Fruit fly (Drosophila melanogaster): ENCODE data around the gene CG7304.

DNA sequence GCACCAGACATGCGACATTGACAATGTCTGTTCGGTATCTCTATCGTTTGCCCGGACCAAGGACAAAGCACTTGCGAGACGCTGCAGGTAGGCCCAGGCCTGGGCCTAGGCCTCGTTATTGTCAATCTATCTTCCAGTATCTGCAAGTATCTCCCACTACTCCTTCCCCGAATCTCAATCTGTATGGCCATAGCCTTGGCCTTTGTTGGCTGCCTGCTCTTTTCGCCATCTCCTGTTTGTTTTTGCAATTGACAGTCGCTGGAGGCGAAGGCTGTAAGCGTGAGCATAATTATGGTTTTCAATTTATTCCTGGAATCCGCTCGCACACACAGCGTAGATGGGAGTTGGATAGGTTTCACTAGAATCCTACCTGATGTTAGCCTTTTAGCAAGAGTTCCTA lies 32.5 kb downstream of the CG7304 start:
- TF ChIP-seq insv (optimal IDR thresholded peaks at IDR 0.05) (no peak), Sin3A (optimal IDR thresholded peaks at IDR 0.05) (no peak), psq (optimal IDR thresholded peaks at IDR 0.05) (no peak)

Data from Kc167 (cell line).